Worm (Caenorhabditis elegans) whole organism, L2 larva: ENCODE results near the gene tftc-3.

ENCODE experiments used
- ceh-16 ChIP-seq: fragments of 150-350 bp; optimal IDR thresholded peaks from 2 replicates; lab custom pipeline; 2014; ENCODE audit warnings: missing biosample characterization, missing genetic modification characterization
- egl-27 ChIP-seq: sonication (generic microtip); optimal IDR thresholded peaks from 3 replicates; lab custom pipeline; 2017; ENCODE audit warnings: missing biosample characterization, missing genetic modification reagents, missing genetic modification characterization
- elt-3 ChIP-seq: sonication (generic microtip); optimal IDR thresholded peaks from 2 replicates; lab custom pipeline; 2017; ENCODE audit warnings: missing biosample characterization, missing genetic modification characterization
- nhr-10 ChIP-seq: sonication (generic microtip); optimal IDR thresholded peaks from 2 replicates; lab custom pipeline; 2017; ENCODE audit warnings: missing biosample characterization, missing genetic modification characterization
- nhr-237 ChIP-seq: fragments of 150-350 bp; optimal IDR thresholded peaks from 2 replicates; lab custom pipeline; 2014; ENCODE audit warnings: missing biosample characterization, missing genetic modification characterization
- nhr-25 ChIP-seq: fragments of 150-350 bp; sonication (generic microtip); optimal IDR thresholded peaks from 3 replicates; lab custom pipeline; 2014; ENCODE audit warnings: missing biosample characterization, missing genetic modification characterization
- skn-1 ChIP-seq: sonication (generic microtip); optimal IDR thresholded peaks from 2 replicates; lab custom pipeline; 2017; ENCODE audit warnings: missing biosample characterization, missing genetic modification characterization
- zag-1 ChIP-seq: fragments of 150-350 bp; optimal IDR thresholded peaks from 2 replicates; lab custom pipeline; 2014; ENCODE audit warnings: missing biosample characterization, missing genetic modification characterization
- ztf-4 ChIP-seq: fragments of 150-350 bp; optimal IDR thresholded peaks from 2 replicates; lab custom pipeline; 2014; ENCODE audit warnings: missing biosample characterization, missing genetic modification characterization

- TF ChIP-seq egl-27 (tag; lab: Kevin White, UChicago) (no peak), elt-3 (tag; lab: Kevin White, UChicago) (no peak), nhr-10 (tag; lab: Kevin White, UChicago) (no peak), ceh-16 (no peak), nhr-237 (tag; lab: Kevin White, UChicago) (no peak), nhr-25 (tag; lab: Kevin White, UChicago) (no peak), zag-1 (tag; lab: Kevin White, UChicago) (no peak), skn-1 (tag; lab: Kevin White, UChicago) (no peak), ztf-4 (tag; lab: Kevin White, UChicago) (peak; percentile 29)
These were observed 36.3 kb upstream of the tftc-3 start for ce11 chrV:10246443-10246885.
